Worm (Caenorhabditis elegans): ENCODE data around the gene F14H8.4.

Gene F14H8.4

ce11 chrV:15057724-15058123, 34.1 kb downstream of the F14H8.4 start:
- TF ChIP-seq sea-2 (GFP tag; optimal IDR thresholded peaks at IDR 0.05): no peak
- no peak for TF ChIP-seq nhr-11 (tag; optimal IDR thresholded peaks at IDR 0.05)
- no peak for TF ChIP-seq snpc-4 (tag; optimal IDR thresholded peaks at IDR 0.05)
- TF ChIP-seq nhr-12 (tag; optimal IDR thresholded peaks at IDR 0.05): no peak
- no peak for TF ChIP-seq mml-1 (tag; optimal IDR thresholded peaks at IDR 0.05)
- TF ChIP-seq nhr-25 (tag; optimal IDR thresholded peaks at IDR 0.05): no peak
- TF ChIP-seq hmg-11 (tag; optimal IDR thresholded peaks at IDR 0.05): no peak
- no peak for TF ChIP-seq pqm-1 (tag; optimal IDR thresholded peaks at IDR 0.05)
- no peak for TF ChIP-seq zag-1 (tag; optimal IDR thresholded peaks at IDR 0.05)
- no peak for TF ChIP-seq ZK546.5 (tag; optimal IDR thresholded peaks at IDR 0.05)

- TF ChIP-seq aly-2 (tag; optimal IDR thresholded peaks at IDR 0.05): no peak
- TF ChIP-seq daf-12 (tag; optimal IDR thresholded peaks at IDR 0.05): no peak
- no peak for TF ChIP-seq nhr-77 (tag; optimal IDR thresholded peaks at IDR 0.05)
- no peak for TF ChIP-seq eor-1 (tag; optimal IDR thresholded peaks at IDR 0.05)
- TF ChIP-seq nhr-76 (tag; optimal IDR thresholded peaks at IDR 0.05): no peak
- no peak for TF ChIP-seq skn-1 (tag; optimal IDR thresholded peaks at IDR 0.05)
- no peak for TF ChIP-seq mdl-1 (tag; optimal IDR thresholded peaks at IDR 0.05)
- no peak for TF ChIP-seq lin-15B (tag; optimal IDR thresholded peaks at IDR 0.05)
- no peak for TF ChIP-seq ceh-16 (tag; optimal IDR thresholded peaks at IDR 0.05)
- no peak for TF ChIP-seq nhr-25 (tag; optimal IDR thresholded peaks at IDR 0.05)
These were observed 34.8 kb downstream of the F14H8.4 start for ce11 chrV:15058423-15058822.

- TF ChIP-seq jun-1 (tag; optimal IDR thresholded peaks at IDR 0.05) (no peak), egl-5 (tag; optimal IDR thresholded peaks at IDR 0.05) (no peak), nhr-77 (tag; optimal IDR thresholded peaks at IDR 0.05) (no peak)
These were observed 35.3 kb downstream of the F14H8.4 start for ce11 chrV:15058965-15059364.

- no peak for TF ChIP-seq lsy-12 (tag; optimal IDR thresholded peaks at IDR 0.05)
- TF ChIP-seq nhr-23 (tag; optimal IDR thresholded peaks at IDR 0.05): peak; percentile 41
- no peak for TF ChIP-seq ztf-11 (tag; optimal IDR thresholded peaks at IDR 0.05)
- peak; percentile 3 for TF ChIP-seq elt-2 (tag; optimal IDR thresholded peaks at IDR 0.05)
- TF ChIP-seq pqm-1 (tag; optimal IDR thresholded peaks at IDR 0.05): no peak
- no peak for TF ChIP-seq nhr-237 (tag; optimal IDR thresholded peaks at IDR 0.05)
- TF ChIP-seq pha-4 (tag; optimal IDR thresholded peaks at IDR 0.05): peak; percentile 66
- TF ChIP-seq lin-15B (tag; optimal IDR thresholded peaks at IDR 0.05): peak; percentile 28
- TF ChIP-seq nhr-25 (tag; optimal IDR thresholded peaks at IDR 0.05): peak; percentile 28
- TF ChIP-seq egl-27 (tag; optimal IDR thresholded peaks at IDR 0.05): no peak
- TF ChIP-seq ceh-9 (tag; optimal IDR thresholded peaks at IDR 0.05): no peak
These were observed 35.9 kb downstream of the F14H8.4 start, which contains the start of the genes mcm-3 and C25D7.15 for ce11 chrV:15059534-15059933. Gene mcm-3 (minus strand): TSS chrV:15059599. Gene C25D7.15 (plus strand): TSS chrV:15059808.

ce11 chrV:15060595-15060994, 37.0 kb downstream of the F14H8.4 start:
- TF ChIP-seq nhr-237 (tag; optimal IDR thresholded peaks at IDR 0.05): no peak
- no peak for TF ChIP-seq ceh-28 (tag; optimal IDR thresholded peaks at IDR 0.05)
- TF ChIP-seq ceh-82 (tag; optimal IDR thresholded peaks at IDR 0.05): no peak
- TF ChIP-seq unc-39 (tag; optimal IDR thresholded peaks at IDR 0.05): no peak
- TF ChIP-seq nhr-67 (tag; optimal IDR thresholded peaks at IDR 0.05): no peak
- TF ChIP-seq nhr-76 (tag; optimal IDR thresholded peaks at IDR 0.05): no peak
- TF ChIP-seq nhr-11 (tag; optimal IDR thresholded peaks at IDR 0.05): no peak
- no peak for TF ChIP-seq zag-1 (tag; optimal IDR thresholded peaks at IDR 0.05)
- no peak for TF ChIP-seq ceh-16 (tag; optimal IDR thresholded peaks at IDR 0.05)
- TF ChIP-seq ztf-4 (tag; optimal IDR thresholded peaks at IDR 0.05): no peak
- no peak for TF ChIP-seq mdl-1 (tag; optimal IDR thresholded peaks at IDR 0.05)
- no peak for TF ChIP-seq elt-1 (tag; optimal IDR thresholded peaks at IDR 0.05)
- TF ChIP-seq lin-39 (tag; optimal IDR thresholded peaks at IDR 0.05): no peak
- TF ChIP-seq jun-1 (tag; optimal IDR thresholded peaks at IDR 0.05): no peak
- TF ChIP-seq ceh-9 (tag; optimal IDR thresholded peaks at IDR 0.05): no peak
- no peak for TF ChIP-seq daf-12 (tag; optimal IDR thresholded peaks at IDR 0.05)
- TF ChIP-seq fkh-2 (tag; optimal IDR thresholded peaks at IDR 0.05): no peak
- no peak for TF ChIP-seq lsy-12 (tag; optimal IDR thresholded peaks at IDR 0.05)

All from whole organism, L3 larva.